Worm (Caenorhabditis elegans): Measurements from ENCODE around the gene skat-1.

DNA sequence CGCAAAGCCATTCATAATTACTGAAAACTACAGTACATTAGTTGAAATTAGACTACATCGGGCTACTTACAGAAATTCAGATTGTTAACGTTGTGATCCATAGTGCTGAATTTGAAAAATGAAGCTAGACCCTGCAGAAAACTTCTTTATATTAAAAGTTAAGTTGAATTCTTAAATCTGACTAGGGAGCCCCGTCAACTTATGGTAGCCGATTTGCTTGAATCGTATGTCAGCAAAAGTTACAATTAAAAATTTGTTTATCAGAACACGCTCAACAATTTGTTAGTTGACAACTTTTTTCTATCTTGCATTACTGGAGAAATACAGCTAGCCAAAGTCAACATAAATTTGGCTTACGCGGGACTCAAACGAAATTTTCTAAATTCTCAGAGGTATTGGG is 25.9 kb upstream of the skat-1 start, which contains the start of gene F59B2.14:
- no peak for TF ChIP-seq him-1 (tag; optimal IDR thresholded peaks at IDR 0.05)
- TF ChIP-seq dao-5 (tag; optimal IDR thresholded peaks at IDR 0.05) = no peak
